Fruit fly (Drosophila melanogaster) whole organism, wandering third instar larva: ENCODE data around the gene CG4271.

ENCODE experiments used
- Abd-B ChIP-seq: fragments of >200 bp; optimal IDR thresholded peaks from 2 replicates; lab custom pipeline; 2017; ENCODE audit warnings: missing biosample characterization, missing genetic modification characterization
- CG9705 ChIP-seq: fragments of 200-800 bp; sonication (Bioruptor generic); optimal IDR thresholded peaks from 2 replicates; lab custom pipeline; 2018; ENCODE audit warnings: missing biosample characterization, mild to moderate bottlenecking, missing genetic modification characterization
- CrebA ChIP-seq: fragments of 200-800 bp; sonication (Bioruptor generic); optimal IDR thresholded peaks from 2 replicates; lab custom pipeline; 2016; ENCODE audit warnings: missing biosample characterization, mild to moderate bottlenecking, missing genetic modification characterization, borderline replicate concordance
- Dfd ChIP-seq: fragments of >200 bp; optimal IDR thresholded peaks from 2 replicates; lab custom pipeline; 2017; ENCODE audit warnings: missing biosample characterization, missing genetic modification characterization
- GATAd ChIP-seq: sonication (Bioruptor generic); optimal IDR thresholded peaks from 2 replicates; lab custom pipeline; 2016; ENCODE audit warnings: missing biosample characterization, missing genetic modification characterization
- HLH106 ChIP-seq: fragments of 200-800 bp; optimal IDR thresholded peaks from 3 replicates; lab custom pipeline; 2019; ENCODE audit warnings: missing biosample characterization, mild to moderate bottlenecking, missing genetic modification characterization, moderate library complexity
- Hr78 ChIP-seq: fragments of >200 bp; optimal IDR thresholded peaks from 2 replicates; lab custom pipeline; 2017; ENCODE audit warnings: missing biosample characterization, missing genetic modification characterization
- Hr83 ChIP-seq: fragments of 200-300 bp; sonication (Bioruptor generic); optimal IDR thresholded peaks from 2 replicates; lab custom pipeline; 2016; ENCODE audit warnings: missing biosample characterization, mild to moderate bottlenecking, missing genetic modification characterization, moderate library complexity; ENCODE audit not compliant: poor library complexity, severe bottlenecking
- Jra ChIP-seq: sonication (Bioruptor generic); optimal IDR thresholded peaks from 2 replicates; lab custom pipeline; 2016; ENCODE audit warnings: missing biosample characterization, missing genetic modification characterization
- Mio ChIP-seq: sonication (Bioruptor generic); optimal IDR thresholded peaks from 2 replicates; lab custom pipeline; 2016; ENCODE audit warnings: missing biosample characterization, missing genetic modification characterization
- Myc ChIP-seq: fragments of >200 bp; optimal IDR thresholded peaks from 2 replicates; lab custom pipeline; 2017
- N ChIP-seq: fragments of >200 bp; optimal IDR thresholded peaks from 2 replicates; lab custom pipeline; 2018; ENCODE audit warnings: missing biosample characterization, missing external identifiers, missing genetic modification characterization
- Rel ChIP-seq, 2 experiments: fragments of 200-800 bp; sonication (Bioruptor generic) in 1 of 2; optimal IDR thresholded peaks; 2 replicates in 1 of 2; 3 replicates in 1 of 2; lab custom pipeline; 2016 to 2019; ENCODE audit warnings: mild to moderate bottlenecking in 2 of 2, missing biosample characterization in 2 of 2, missing genetic modification characterization in 2 of 2, moderate library complexity in 1 of 2
- Sp1 ChIP-seq: fragments of 200-800 bp; sonication (Bioruptor generic); optimal IDR thresholded peaks from 3 replicates; lab custom pipeline; 2019; ENCODE audit warnings: missing biosample characterization, mild to moderate bottlenecking, missing genetic modification characterization, moderate library complexity
- Vsx2 ChIP-seq: fragments of 200-300, 225-300 bp; sonication (Bioruptor generic); optimal IDR thresholded peaks from 2 replicates; lab custom pipeline; 2018; ENCODE audit warnings: missing biosample characterization, missing genetic modification characterization; ENCODE audit not compliant: partially characterized antibody
- br ChIP-seq: fragments of 200-800 bp; sonication (Bioruptor generic); optimal IDR thresholded peaks from 2 replicates; lab custom pipeline; 2016; ENCODE audit warnings: missing biosample characterization, missing genetic modification characterization
- brk ChIP-seq: fragments of 200-800 bp; sonication (Bioruptor generic); optimal IDR thresholded peaks from 2 replicates; lab custom pipeline; 2016; ENCODE audit warnings: missing biosample characterization, mild to moderate bottlenecking, missing genetic modification characterization
- dl ChIP-seq, 2 experiments: fragments of 175-275, 200-275 bp in 1 of 2; fragments of 200-275 bp in 1 of 2; sonication (Bioruptor generic); optimal IDR thresholded peaks; lab custom pipeline; 2018; ENCODE audit warnings: mild to moderate bottlenecking in 2 of 2, missing biosample characterization in 2 of 2, missing genetic modification characterization in 2 of 2, moderate library complexity in 2 of 2; ENCODE audit not compliant: partially characterized antibody in 2 of 2, insufficient read depth in 1 of 2
- dmrt93B ChIP-seq: fragments of 200-800 bp; sonication (Bioruptor generic); optimal IDR thresholded peaks from 2 replicates; lab custom pipeline; 2018; ENCODE audit warnings: missing biosample characterization, mild to moderate bottlenecking, missing genetic modification characterization
- ey ChIP-seq: fragments of 200-800 bp; sonication (Bioruptor generic); optimal IDR thresholded peaks from 2 replicates; lab custom pipeline; 2016; ENCODE audit warnings: missing biosample characterization, missing genetic modification characterization
- foxo ChIP-seq, 2 experiments: fragments of 200-800 bp; sonication (Bioruptor generic); optimal IDR thresholded peaks; 2 replicates in 1 of 2; 3 replicates in 1 of 2; lab custom pipeline; 2016 to 2017; ENCODE audit warnings: missing biosample characterization in 2 of 2, missing genetic modification characterization in 2 of 2
- h ChIP-seq: fragments of 200-800 bp; sonication (Bioruptor generic); optimal IDR thresholded peaks from 3 replicates; lab custom pipeline; 2016; ENCODE audit warnings: missing biosample characterization, mild to moderate bottlenecking, missing genetic modification characterization
- jim ChIP-seq: fragments of 175-275, 200-325 bp; sonication (Bioruptor generic); optimal IDR thresholded peaks from 2 replicates; lab custom pipeline; 2016; ENCODE audit warnings: missing biosample characterization, mild to moderate bottlenecking, missing genetic modification characterization
- lola ChIP-seq: fragments of >200 bp; optimal IDR thresholded peaks from 2 replicates; lab custom pipeline; 2017; ENCODE audit warnings: missing biosample characterization, missing genetic modification characterization
- pan ChIP-seq: fragments of >200 bp; optimal IDR thresholded peaks from 2 replicates; lab custom pipeline; 2017
- sage ChIP-seq: fragments of 200-800 bp; sonication (Bioruptor generic); optimal IDR thresholded peaks from 2 replicates; lab custom pipeline; 2016; ENCODE audit warnings: missing biosample characterization, mild to moderate bottlenecking, missing genetic modification characterization
- sv ChIP-seq: fragments of 200-800 bp; sonication (Bioruptor generic); optimal IDR thresholded peaks from 3 replicates; lab custom pipeline; 2016; ENCODE audit warnings: missing biosample characterization, missing genetic modification characterization
- tai ChIP-seq: sonication (Bioruptor generic); optimal IDR thresholded peaks from 2 replicates; lab custom pipeline; 2016; ENCODE audit warnings: missing biosample characterization, missing genetic modification characterization
- usp ChIP-seq: fragments of >200 bp; optimal IDR thresholded peaks from 2 replicates; lab custom pipeline; 2017; ENCODE audit warnings: missing biosample characterization, missing genetic modification characterization

The CG4271 gene

DNA sequence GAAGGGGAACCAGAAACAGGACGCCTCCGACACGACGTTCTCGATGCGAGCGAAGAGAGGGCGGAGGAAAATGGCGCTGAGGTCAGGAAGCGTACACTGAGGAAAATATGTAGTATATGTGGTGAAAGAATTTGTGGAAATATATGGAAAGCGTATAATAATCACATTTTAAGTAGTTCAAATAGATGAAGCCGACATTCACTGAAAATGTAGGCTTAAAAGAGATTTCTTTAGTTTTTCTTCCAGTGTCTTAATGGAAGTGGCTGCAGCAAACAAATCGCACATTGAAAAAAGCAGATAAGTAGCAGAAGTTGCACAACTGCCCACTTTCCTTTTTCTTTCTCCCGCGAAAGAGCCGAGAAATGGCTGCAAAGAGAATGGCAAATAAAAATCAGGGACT, 35.4 kb upstream of the CG4271 start:
- TF ChIP-seq Mio (GFP tag; lab: Kevin White, UChicago) (no peak), Hr83 (GFP tag; lab: Kevin White, UChicago) (no peak), Hr78 (GFP tag; lab: Kevin White, UChicago) (no peak), pan (lab: Kevin White, UChicago) (no peak), CrebA (GFP tag; lab: Kevin White, UChicago) (no peak), ey (GFP tag; lab: Kevin White, UChicago) (no peak), brk (GFP tag; lab: Kevin White, UChicago) (no peak), HLH106 (tag; lab: Kevin White, UChicago) (no peak), N (GFP tag; lab: Kevin White, UChicago) (no peak), lola (GFP tag; lab: Kevin White, UChicago) (no peak), Myc (no peak), br (GFP tag; lab: Kevin White, UChicago) (no peak), dmrt93B (GFP tag; lab: Kevin White, UChicago) (no peak), Abd-B (GFP tag; lab: Kevin White, UChicago) (no peak), tai (GFP tag; lab: Kevin White, UChicago) (no peak), GATAd (GFP tag; lab: Kevin White, UChicago) (no peak), sv (no peak), h (GFP tag; lab: Kevin White, UChicago) (no peak)

DNA sequence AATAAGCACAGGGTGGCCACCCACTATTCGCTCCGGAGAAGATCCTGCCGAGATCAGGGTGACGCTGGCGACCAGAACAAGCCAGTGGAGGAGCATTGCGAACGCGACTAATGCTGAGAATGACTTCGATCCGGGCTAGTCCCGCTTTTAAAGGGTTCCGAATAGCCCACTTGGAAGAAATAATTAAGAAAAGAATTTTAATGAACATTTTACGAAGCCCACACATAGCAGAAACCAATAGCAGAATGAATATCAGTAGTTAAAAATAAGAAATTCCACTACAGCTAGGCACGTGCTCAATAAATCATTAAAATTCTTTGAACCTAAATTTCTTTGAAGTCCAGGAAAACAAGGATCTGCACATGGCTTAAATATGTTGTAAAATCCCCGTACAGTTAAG, 33.8 kb upstream of the CG4271 start, which contains the start of gene Ser12:
Gene Ser12 (minus strand): TSS at position 101 of the 400 bp plus-strand sequence.
- TF ChIP-seq CG9705 (GFP tag; lab: Kevin White, UChicago) (no peak), tai (GFP tag; lab: Kevin White, UChicago) (no peak), Sp1 (GFP tag; lab: Kevin White, UChicago) (no peak), jim (GFP tag; lab: Kevin White, UChicago) (no peak), Mio (GFP tag; lab: Kevin White, UChicago) (no peak), Dfd (GFP tag; lab: Kevin White, UChicago) (no peak), dl (GFP tag; optimal IDR thresholded peaks at IDR 0.05; lab: Kevin White, UChicago; ENCODE audit: insufficient read depth in 1 of 2, partially characterized antibody in 2 of 2) (no peak), lola (GFP tag; lab: Kevin White, UChicago) (no peak), GATAd (GFP tag; lab: Kevin White, UChicago) (no peak), sv (no peak)

DNA sequence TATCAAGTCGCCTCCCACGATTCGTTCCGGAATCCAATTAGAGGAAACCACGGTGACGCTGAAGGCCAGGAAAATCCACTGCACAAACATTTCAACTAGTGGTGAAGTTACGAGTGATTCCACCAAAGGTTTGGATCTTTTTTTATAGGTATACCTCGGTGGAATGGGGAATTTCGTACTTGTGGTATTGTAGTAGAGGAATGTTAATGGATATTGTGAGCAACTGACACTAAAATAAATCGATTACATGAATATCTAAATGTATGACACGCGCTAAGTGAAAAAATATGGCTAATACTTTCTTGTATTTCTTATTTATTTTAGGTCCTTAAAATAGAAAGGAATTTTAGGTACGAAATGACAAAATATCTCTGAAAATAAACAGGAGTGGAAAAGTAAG, 32.7 kb upstream of the CG4271 start, which contains the start of gene CG17239:
Gene CG17239 (minus strand): TSS at position 101 of the 400 bp plus-strand sequence.
- TF ChIP-seq Myc (no peak), Hr78 (GFP tag; lab: Kevin White, UChicago) (no peak), Hr83 (GFP tag; lab: Kevin White, UChicago) (no peak), CrebA (GFP tag; lab: Kevin White, UChicago) (no peak), sage (GFP tag; lab: Kevin White, UChicago) (no peak), Vsx2 (GFP tag; lab: Kevin White, UChicago) (no peak), Abd-B (GFP tag; lab: Kevin White, UChicago) (no peak), Sp1 (GFP tag; lab: Kevin White, UChicago) (no peak), N (GFP tag; lab: Kevin White, UChicago) (no peak), GATAd (GFP tag; lab: Kevin White, UChicago) (no peak), Jra (GFP tag; lab: Kevin White, UChicago) (no peak), brk (GFP tag; lab: Kevin White, UChicago) (no peak), usp (GFP tag; lab: Kevin White, UChicago) (no peak), CG9705 (GFP tag; lab: Kevin White, UChicago) (no peak), pan (lab: Kevin White, UChicago) (no peak), Rel (GFP tag; optimal IDR thresholded peaks at IDR 0.05; lab: Kevin White, UChicago) (no peak), Rel (tag; optimal IDR thresholded peaks at IDR 0.05; lab: Kevin White, UChicago) (no peak), foxo (GFP tag; optimal IDR thresholded peaks at IDR 0.05; lab: Kevin White, UChicago) (no peak), dl (GFP tag; optimal IDR thresholded peaks at IDR 0.05; lab: Kevin White, UChicago; ENCODE audit: insufficient read depth in 1 of 2, partially characterized antibody in 2 of 2) (no peak), h (GFP tag; lab: Kevin White, UChicago) (no peak)

DNA sequence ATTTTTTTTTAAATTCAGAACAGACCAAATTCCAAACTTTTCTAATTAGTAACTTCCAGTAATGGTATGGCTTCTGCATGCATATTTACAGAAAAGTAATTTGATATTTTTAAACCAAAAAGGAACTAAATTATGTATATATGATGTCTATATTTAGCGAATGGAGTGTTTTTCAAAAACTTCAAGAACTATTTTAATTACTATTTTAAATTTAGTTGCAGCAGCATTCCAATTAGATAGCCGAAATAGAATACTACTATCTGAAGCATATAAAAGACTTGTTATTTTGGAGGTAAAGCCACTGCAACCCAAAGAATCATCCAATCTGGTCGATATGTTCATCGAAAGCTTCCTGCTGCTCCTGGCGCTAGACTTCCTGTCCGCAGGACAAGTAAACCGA, 32.2 kb upstream of the CG4271 start, which contains the start of gene CG17234:
Gene CG17234 (plus strand): TSS at position 301 of the 400 bp plus-strand sequence.
- no peak for TF ChIP-seq Hr78 (GFP tag; lab: Kevin White, UChicago)
- no peak for TF ChIP-seq brk (GFP tag; lab: Kevin White, UChicago)
- TF ChIP-seq dmrt93B (GFP tag; lab: Kevin White, UChicago) = no peak
- TF ChIP-seq CG9705 (GFP tag; lab: Kevin White, UChicago) = no peak
